Fruit fly (Drosophila melanogaster) whole organism, embryonic: ENCODE results near the gene dj-1beta.

ENCODE experiments used
- Abd-B ChIP-seq: fragments of 200-800 bp; sonication (Bioruptor generic); optimal IDR thresholded peaks from 2 replicates; lab custom pipeline; 2018; ENCODE audit warnings: missing biosample characterization, mild to moderate bottlenecking, missing genetic modification characterization, moderate library complexity
- Ada2b ChIP-seq: fragments of 200-800 bp; sonication (Bioruptor generic); IDR thresholded peaks from 2 replicates; pipeline ENCODE4 v1.3.6; 2022; ENCODE audit warnings: missing biosample characterization, missing genetic modification characterization
- B-H2 ChIP-seq: fragments of 200-800 bp; sonication (Bioruptor generic); optimal IDR thresholded peaks from 2 replicates; lab custom pipeline; 2018; ENCODE audit warnings: missing biosample characterization, mild to moderate bottlenecking, missing genetic modification characterization
- Bgb ChIP-seq: fragments of 200-800 bp; sonication (Bioruptor generic); IDR thresholded peaks from 2 replicates; pipeline ENCODE4 v1.3.6; 2022; ENCODE audit warnings: missing biosample characterization, missing genetic modification characterization; ENCODE audit not compliant: partially characterized antibody
- CG10274 ChIP-seq: fragments of 200-800 bp; sonication (Bioruptor generic); optimal IDR thresholded peaks from 3 replicates; lab custom pipeline; 2017; ENCODE audit warnings: missing biosample characterization, mild to moderate bottlenecking, missing genetic modification characterization
- CG12769 ChIP-seq: fragments of 200-800 bp; sonication (Bioruptor generic); optimal IDR thresholded peaks from 2 replicates; lab custom pipeline; 2019; ENCODE audit warnings: missing biosample characterization, mild to moderate bottlenecking, missing genetic modification characterization, moderate library complexity
- CG1602 ChIP-seq: fragments of 200-800 bp; sonication (Bioruptor generic); optimal IDR thresholded peaks from 3 replicates; lab custom pipeline; 2016; ENCODE audit warnings: missing biosample characterization, missing genetic modification characterization
- CG17829 ChIP-seq: fragments of 200-800 bp; optimal IDR thresholded peaks from 2 replicates; lab custom pipeline; 2019; ENCODE audit warnings: missing biosample characterization, mild to moderate bottlenecking, missing genetic modification characterization, moderate library complexity
- CG1792 ChIP-seq: fragments of 200-800 bp; sonication (Bioruptor generic); optimal IDR thresholded peaks from 2 replicates; lab custom pipeline; 2016; ENCODE audit warnings: missing biosample characterization, missing genetic modification characterization
- CG2712 ChIP-seq: fragments of 200-800 bp; optimal IDR thresholded peaks from 3 replicates; lab custom pipeline; 2019; ENCODE audit warnings: missing biosample characterization, mild to moderate bottlenecking, missing genetic modification characterization, moderate library complexity
- CG7271 ChIP-seq: fragments of 200-800 bp; sonication (Bioruptor generic); optimal IDR thresholded peaks from 2 replicates; lab custom pipeline; 2018; ENCODE audit warnings: missing biosample characterization, mild to moderate bottlenecking, missing genetic modification characterization, moderate library complexity
- CG9609 ChIP-seq: fragments of 200-800 bp; sonication (Bioruptor generic); optimal IDR thresholded peaks from 3 replicates; lab custom pipeline; 2016; ENCODE audit warnings: missing biosample characterization, missing genetic modification characterization
- Camta ChIP-seq: fragments of 200-800 bp; sonication (Bioruptor generic); optimal IDR thresholded peaks from 2 replicates; lab custom pipeline; 2016; ENCODE audit warnings: missing biosample characterization, missing genetic modification characterization
- D19B ChIP-seq: fragments of 200-800 bp; sonication (Bioruptor generic); optimal IDR thresholded peaks from 2 replicates; lab custom pipeline; 2017; ENCODE audit warnings: missing biosample characterization, mild to moderate bottlenecking, missing genetic modification characterization
- Dp ChIP-seq: fragments of 200-800 bp; sonication (Bioruptor generic); optimal IDR thresholded peaks from 2 replicates; lab custom pipeline; 2018; ENCODE audit warnings: missing biosample characterization, mild to moderate bottlenecking, missing genetic modification characterization, moderate library complexity
- GATAe ChIP-seq: fragments of 200-800 bp; sonication (Bioruptor generic); conservative IDR thresholded peaks from 2 replicates; pipeline ENCODE4 v1.3.6; 2022; ENCODE audit warnings: missing biosample characterization, missing genetic modification characterization
- HLH54F ChIP-seq: fragments of 200-800 bp; sonication (Bioruptor generic); optimal IDR thresholded peaks from 3 replicates; lab custom pipeline; 2016; ENCODE audit warnings: missing biosample characterization, missing genetic modification characterization
- MTF-1 ChIP-seq: fragments of 200-800 bp; sonication (Bioruptor generic); optimal IDR thresholded peaks from 2 replicates; lab custom pipeline; 2018; ENCODE audit warnings: missing biosample characterization, mild to moderate bottlenecking, missing genetic modification characterization, borderline replicate concordance
- Med ChIP-seq: fragments of 200-800 bp; sonication (Bioruptor generic); peaks from one replicate; lab custom pipeline; 2016; ENCODE audit warnings: missing biosample characterization, missing genetic modification characterization, mild to moderate bottlenecking, inconsistent platforms, moderate library complexity
- Meics ChIP-seq: fragments of 200-800 bp; sonication (Bioruptor generic); optimal IDR thresholded peaks from 2 replicates; lab custom pipeline; 2017; ENCODE audit warnings: missing biosample characterization, mild to moderate bottlenecking, missing genetic modification characterization
- Pdp1 ChIP-seq, 2 experiments: fragments of 200-800 bp; sonication (Bioruptor generic); optimal IDR thresholded peaks; 3 replicates each; lab custom pipeline; 2016; ENCODE audit warnings: missing biosample characterization in 2 of 2, missing genetic modification characterization in 2 of 2, mild to moderate bottlenecking in 1 of 2, moderate library complexity in 1 of 2
- Poxn ChIP-seq: fragments of 200-800 bp; sonication (Bioruptor generic); IDR thresholded peaks from 2 replicates; pipeline ENCODE4 v1.3.6; 2022; ENCODE audit warnings: missing biosample characterization, missing genetic modification characterization
- ap ChIP-seq: fragments of 200-800 bp; sonication (Bioruptor generic); IDR thresholded peaks from 2 replicates; pipeline ENCODE4 v1.3.6; 2022; ENCODE audit warnings: missing biosample characterization, missing genetic modification characterization
- bcd ChIP-seq: fragments of 200-800 bp; sonication (Bioruptor generic); optimal IDR thresholded peaks from 2 replicates; lab custom pipeline; 2017; ENCODE audit warnings: missing biosample characterization, mild to moderate bottlenecking, missing genetic modification characterization
- cg ChIP-seq: fragments of 200-800 bp; sonication (Bioruptor generic); optimal IDR thresholded peaks from 3 replicates; lab custom pipeline; 2019; ENCODE audit warnings: missing biosample characterization, mild to moderate bottlenecking, missing genetic modification characterization, moderate library complexity
- chinmo ChIP-seq: fragments of 200-800 bp; sonication (Bioruptor generic); IDR thresholded peaks from 4 replicates; pipeline ENCODE4 v1.3.6; 2022; ENCODE audit warnings: missing biosample characterization, missing genetic modification characterization; ENCODE audit not compliant: partially characterized antibody
- ci ChIP-seq: fragments of 200-800 bp; sonication (Bioruptor generic); IDR thresholded peaks from 3 replicates; pipeline ENCODE4 v1.3.6; 2022; ENCODE audit warnings: missing biosample characterization, missing genetic modification characterization
- crol ChIP-seq: fragments of 200-800 bp; sonication (Bioruptor generic); IDR thresholded peaks from 2 replicates; pipeline ENCODE4 v1.3.6; 2022; ENCODE audit warnings: missing biosample characterization, missing genetic modification characterization
- crp ChIP-seq, 2 experiments: fragments of 200-800 bp; sonication (Bioruptor generic); optimal IDR thresholded peaks; 2 replicates in 1 of 2; 3 replicates in 1 of 2; lab custom pipeline; 2017; ENCODE audit warnings: missing biosample characterization in 2 of 2, missing genetic modification characterization in 2 of 2, mild to moderate bottlenecking in 1 of 2, moderate library complexity in 1 of 2
- dan ChIP-seq: fragments of 200-800 bp; sonication (Bioruptor generic); IDR thresholded peaks from 2 replicates; pipeline ENCODE4 v1.3.6; 2022; ENCODE audit warnings: missing biosample characterization, missing genetic modification characterization
- dmrt99B ChIP-seq: fragments of 200-800 bp; sonication (Bioruptor generic); optimal IDR thresholded peaks from 2 replicates; lab custom pipeline; 2018; ENCODE audit warnings: missing biosample characterization, mild to moderate bottlenecking, missing genetic modification characterization, moderate library complexity
- jigr1 ChIP-seq: fragments of 200-800 bp; sonication (Bioruptor generic); IDR thresholded peaks from 3 replicates; pipeline ENCODE4 v1.3.6; 2022; ENCODE audit warnings: missing biosample characterization, missing genetic modification characterization
- lbe ChIP-seq: fragments of 200-800 bp; sonication (Bioruptor generic); optimal IDR thresholded peaks from 2 replicates; lab custom pipeline; 2016; ENCODE audit warnings: missing biosample characterization, mild to moderate bottlenecking, missing genetic modification characterization
- psq ChIP-seq: fragments of 200-800 bp; sonication (Bioruptor generic); optimal IDR thresholded peaks from 2 replicates; lab custom pipeline; 2017; ENCODE audit warnings: missing biosample characterization, missing genetic modification characterization
- rib ChIP-seq: fragments of 200-800 bp; sonication (Bioruptor generic); IDR thresholded peaks from 2 replicates; pipeline ENCODE4 v1.3.6; 2022; ENCODE audit warnings: missing biosample characterization, missing genetic modification characterization
- sd ChIP-seq: fragments of 200-800 bp; sonication (Bioruptor generic); optimal IDR thresholded peaks from 3 replicates; lab custom pipeline; 2018; ENCODE audit warnings: missing biosample characterization, mild to moderate bottlenecking, missing genetic modification characterization, moderate library complexity
- unpg ChIP-seq: fragments of 200-800 bp; sonication (Bioruptor generic); optimal IDR thresholded peaks from 3 replicates; lab custom pipeline; 2018; ENCODE audit warnings: missing biosample characterization, mild to moderate bottlenecking, missing genetic modification characterization, moderate library complexity
- usp ChIP-seq: fragments of >200 bp; optimal IDR thresholded peaks from 2 replicates; lab custom pipeline; 2017; ENCODE audit warnings: missing biosample characterization, missing genetic modification characterization
- vvl ChIP-seq: fragments of 200-800 bp; sonication (Bioruptor generic); IDR thresholded peaks from 2 replicates; pipeline ENCODE4 v1.3.6; 2022; ENCODE audit warnings: missing biosample characterization, missing genetic modification characterization
- wdn ChIP-seq: fragments of 200-800 bp; sonication (Bioruptor generic); IDR thresholded peaks from 2 replicates; pipeline ENCODE4 v1.3.6; 2022; ENCODE audit warnings: missing biosample characterization, missing genetic modification characterization

Gene dj-1beta

DNA sequence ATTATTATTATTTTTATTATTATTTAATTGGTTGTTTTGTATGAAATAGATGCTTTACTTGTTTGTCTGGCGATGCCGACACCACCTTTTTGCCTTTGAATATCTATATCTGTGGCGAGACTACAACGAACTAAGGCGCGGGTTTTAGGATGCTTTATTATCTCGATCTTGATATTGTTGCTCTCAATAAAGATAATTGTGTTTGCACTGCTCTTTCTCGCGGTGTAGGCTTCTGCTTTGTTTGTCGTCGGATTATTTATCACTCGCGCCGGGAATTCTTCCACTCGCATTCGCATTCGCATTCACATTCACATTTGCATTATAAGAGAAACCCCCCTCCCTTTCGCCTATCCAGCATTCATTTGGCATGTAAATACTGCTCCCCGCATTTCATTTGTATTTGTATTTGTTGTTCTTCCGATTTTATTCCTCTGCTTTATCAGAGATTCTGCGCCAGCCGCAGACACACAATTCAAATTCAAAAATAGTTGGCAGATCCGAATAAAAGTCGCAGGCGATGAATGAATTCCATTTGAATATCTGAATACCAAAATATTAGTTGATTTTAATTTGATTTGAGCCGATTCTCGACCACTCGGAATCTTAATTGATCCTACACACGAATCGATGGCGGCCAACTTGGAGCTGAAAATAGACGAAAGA, 6.5 kb upstream of the dj-1beta start (continued):
- no peak for TF ChIP-seq CG7271
- no peak for TF ChIP-seq GATAe (GFP tag; lab: Robert Waterston, UW)
- TF ChIP-seq CG1792 (GFP tag; lab: Kevin White, UChicago): no peak
- TF ChIP-seq CG9609: no peak
- no peak for TF ChIP-seq Camta
- TF ChIP-seq MTF-1 (GFP tag; lab: Kevin White, UChicago): no peak
- peak; percentile 84 for TF ChIP-seq CG12769 (tag; lab: Kevin White, UChicago)
- no peak for TF ChIP-seq jigr1
- TF ChIP-seq CG1602: no peak
- peak; percentile 9 for TF ChIP-seq bcd
- peak; percentile 40 for TF ChIP-seq lbe
- no peak for TF ChIP-seq psq (GFP tag; lab: Kevin White, UChicago)
- no peak for TF ChIP-seq Bgb (GFP tag; lab: Robert Waterston, UW)
- no peak for TF ChIP-seq CG17829
- TF ChIP-seq Dp: no peak
- TF ChIP-seq dmrt99B (tag; lab: Kevin White, UChicago): no peak
- no peak for TF ChIP-seq CG2712 (tag; lab: Kevin White, UChicago)
- TF ChIP-seq dan: no peak
- no peak for TF ChIP-seq crp (GFP tag; optimal IDR thresholded peaks at IDR 0.05; lab: Kevin White, UChicago)
- TF ChIP-seq unpg (GFP tag; lab: Kevin White, UChicago): no peak
- peak; percentile 88 for TF ChIP-seq sd (tag; lab: Kevin White, UChicago)
- peak; percentile 70 for TF ChIP-seq vvl (GFP tag; lab: Robert Waterston, UW)
- no peak for TF ChIP-seq usp
- no peak for TF ChIP-seq ap (GFP tag; lab: Robert Waterston, UW)
- TF ChIP-seq Poxn (GFP tag; lab: Robert Waterston, UW): no peak

dm6 chr3R:30801463-30801862, 5.5 kb upstream of the dj-1beta start:
- TF ChIP-seq rib: peak; percentile 13; the same call in 1 of the 2 replicates
- TF ChIP-seq Med (GFP tag; lab: Kevin White, UChicago): peak; percentile 54
- TF ChIP-seq B-H2 (GFP tag; lab: Kevin White, UChicago): no peak
- TF ChIP-seq HLH54F (GFP tag; lab: Kevin White, UChicago): no peak
- TF ChIP-seq Pdp1 (GFP tag; optimal IDR thresholded peaks at IDR 0.05; lab: Kevin White, UChicago): peak in 1 of 2 experiments; percentile 21
- TF ChIP-seq cg (GFP tag; lab: Kevin White, UChicago): peak; percentile 38
- 0 out of 3 replicates have a peak, but pooled peaks have one; percentile 41 for TF ChIP-seq ci (GFP tag; lab: Robert Waterston, UW)
- 0 out of 2 replicates have a peak, but pooled peaks have one; percentile 14 for TF ChIP-seq wdn (GFP tag; lab: Robert Waterston, UW)
- TF ChIP-seq chinmo (GFP tag; lab: Robert Waterston, UW): 0 out of 4 replicates have a peak, but pooled peaks have one; percentile 48
- TF ChIP-seq Abd-B (GFP tag; lab: Kevin White, UChicago): peak; percentile 24
- no peak for TF ChIP-seq CG10274
- TF ChIP-seq Meics (GFP tag; lab: Kevin White, UChicago): no peak
- TF ChIP-seq D19B (GFP tag; lab: Kevin White, UChicago): peak; percentile 46
- no peak for TF ChIP-seq Ada2b
- TF ChIP-seq crol (GFP tag; lab: Robert Waterston, UW): peak; percentile 88
- peak; percentile 53 for TF ChIP-seq CG12769 (tag; lab: Kevin White, UChicago)
- TF ChIP-seq, all 482 proteins: peak for 11
